Worm (Caenorhabditis elegans) whole organism, mixed stage, embryonic: ENCODE data around the gene amdh-1.

Experiments used
- M03D4.4 ChIP-seq: sonication (generic microtip); optimal IDR thresholded peaks from 2 replicates; lab custom pipeline; 2017; ENCODE audit warnings: mild to moderate bottlenecking, missing genetic modification characterization, missing compliant biosample characterization
- bed-3 ChIP-seq: fragments of 200-800 bp; sonication (Bioruptor generic); optimal IDR thresholded peaks from 3 replicates; lab custom pipeline; 2018; ENCODE audit warnings: mild to moderate bottlenecking, missing genetic modification characterization, moderate library complexity, missing compliant biosample characterization
- ceh-39 ChIP-seq: fragments of 150-350 bp; optimal IDR thresholded peaks from 2 replicates; lab custom pipeline; 2014; ENCODE audit warnings: missing biosample characterization, missing genetic modification characterization
- ceh-43 ChIP-seq: fragments of 200-800 bp; sonication (Bioruptor generic); optimal IDR thresholded peaks from 2 replicates; lab custom pipeline; 2018; ENCODE audit warnings: mild to moderate bottlenecking, missing genetic modification characterization, moderate library complexity, missing compliant biosample characterization
- ceh-83 ChIP-seq: fragments of 200-800 bp; sonication (Bioruptor generic); optimal IDR thresholded peaks from 2 replicates; lab custom pipeline; 2018; ENCODE audit warnings: mild to moderate bottlenecking, missing genetic modification characterization, missing compliant biosample characterization
- cnd-1 ChIP-seq: fragments of 200-800 bp; sonication (Bioruptor generic); optimal IDR thresholded peaks from 2 replicates; lab custom pipeline; 2018; ENCODE audit warnings: mild to moderate bottlenecking, missing genetic modification characterization, missing compliant biosample characterization
- drap-1 ChIP-seq: fragments of 200-800 bp; sonication (Bioruptor generic); optimal IDR thresholded peaks from 3 replicates; lab custom pipeline; 2018; ENCODE audit warnings: mild to moderate bottlenecking, missing genetic modification characterization, missing compliant biosample characterization
- elt-3 ChIP-seq: fragments of 150-350 bp; optimal IDR thresholded peaks from 2 replicates; lab custom pipeline; 2014; ENCODE audit warnings: missing biosample characterization, missing genetic modification characterization
- flh-1 ChIP-seq: fragments of 200-800 bp; sonication (Bioruptor generic); optimal IDR thresholded peaks from 2 replicates; lab custom pipeline; 2018; ENCODE audit warnings: mild to moderate bottlenecking, missing genetic modification characterization, moderate library complexity, missing compliant biosample characterization
- hlh-1 ChIP-seq: fragments of 150-350 bp; optimal IDR thresholded peaks from 2 replicates; lab custom pipeline; 2014; ENCODE audit warnings: missing biosample characterization, missing genetic modification reagents, missing genetic modification characterization
- lin-32 ChIP-seq: fragments of 200-800 bp; sonication (Bioruptor generic); optimal IDR thresholded peaks from 2 replicates; lab custom pipeline; 2018; ENCODE audit warnings: mild to moderate bottlenecking, missing genetic modification characterization, missing compliant biosample characterization
- lsy-2 ChIP-seq: fragments of 150-350 bp; optimal IDR thresholded peaks from 2 replicates; lab custom pipeline; 2014; ENCODE audit warnings: missing biosample characterization, missing genetic modification characterization
- mab-5 ChIP-seq: fragments of 150-350 bp; optimal IDR thresholded peaks from 2 replicates; lab custom pipeline; 2014; ENCODE audit warnings: missing biosample characterization, missing genetic modification characterization
- mep-1 ChIP-seq: fragments of 150-350 bp; optimal IDR thresholded peaks from 2 replicates; lab custom pipeline; 2017; ENCODE audit warnings: missing biosample characterization, missing genetic modification reagents, missing genetic modification characterization, inconsistent platforms
- mls-2 ChIP-seq: sonication (generic microtip); optimal IDR thresholded peaks from 2 replicates; lab custom pipeline; 2016; ENCODE audit warnings: mild to moderate bottlenecking, missing genetic modification characterization, moderate library complexity, missing compliant biosample characterization
- nhr-2 ChIP-seq: fragments of 150-350 bp; optimal IDR thresholded peaks from 2 replicates; lab custom pipeline; 2014; ENCODE audit warnings: missing biosample characterization, missing genetic modification characterization
- nhr-237 ChIP-seq: fragments of 150-350 bp; optimal IDR thresholded peaks from 2 replicates; lab custom pipeline; 2014; ENCODE audit warnings: missing biosample characterization, missing genetic modification characterization
- nhr-28 ChIP-seq: fragments of 150-350 bp; optimal IDR thresholded peaks from 2 replicates; lab custom pipeline; 2014; ENCODE audit warnings: missing biosample characterization, missing genetic modification characterization
- nhr-76 ChIP-seq: sonication (generic microtip); optimal IDR thresholded peaks from 2 replicates; lab custom pipeline; 2017; ENCODE audit warnings: missing biosample characterization, missing genetic modification characterization
- pha-4 ChIP-seq: fragments of 150-350 bp; optimal IDR thresholded peaks from 2 replicates; lab custom pipeline; 2018; ENCODE audit warnings: missing biosample characterization, missing genetic modification reagents, missing genetic modification characterization
- sem-2 ChIP-seq: fragments of 200-800 bp; sonication (Bioruptor generic); optimal IDR thresholded peaks from 2 replicates; lab custom pipeline; 2018; ENCODE audit warnings: mild to moderate bottlenecking, missing genetic modification characterization, missing compliant biosample characterization
- snpc-4 ChIP-seq: fragments of 150-350 bp; optimal IDR thresholded peaks from 2 replicates; lab custom pipeline; 2014; ENCODE audit warnings: missing biosample characterization, missing genetic modification characterization
- sptf-1 ChIP-seq: sonication (generic microtip); optimal IDR thresholded peaks from 2 replicates; lab custom pipeline; 2017; ENCODE audit warnings: mild to moderate bottlenecking, missing genetic modification characterization, moderate library complexity, missing compliant biosample characterization
- tbx-8 ChIP-seq: fragments of 200-800 bp; sonication (Bioruptor generic); optimal IDR thresholded peaks from 2 replicates; lab custom pipeline; 2018; ENCODE audit warnings: mild to moderate bottlenecking, missing genetic modification characterization, moderate library complexity, missing compliant biosample characterization
- unc-120 ChIP-seq: sonication (generic microtip); optimal IDR thresholded peaks from 2 replicates; lab custom pipeline; 2017; ENCODE audit warnings: missing genetic modification characterization, missing compliant biosample characterization; ENCODE audit not compliant: poor library complexity, severe bottlenecking
- unc-39 ChIP-seq: fragments of 150-350 bp; optimal IDR thresholded peaks from 2 replicates; lab custom pipeline; 2014; ENCODE audit warnings: missing biosample characterization, missing genetic modification characterization
- unc-62 ChIP-seq: fragments of 150-350 bp; optimal IDR thresholded peaks from 2 replicates; lab custom pipeline; 2014; ENCODE audit warnings: missing biosample characterization, missing genetic modification reagents, missing genetic modification characterization
- zip-8 ChIP-seq: fragments of 150-350 bp; optimal IDR thresholded peaks from 2 replicates; lab custom pipeline; 2014; ENCODE audit warnings: missing biosample characterization, missing genetic modification characterization

amdh-1 gene

DNA sequence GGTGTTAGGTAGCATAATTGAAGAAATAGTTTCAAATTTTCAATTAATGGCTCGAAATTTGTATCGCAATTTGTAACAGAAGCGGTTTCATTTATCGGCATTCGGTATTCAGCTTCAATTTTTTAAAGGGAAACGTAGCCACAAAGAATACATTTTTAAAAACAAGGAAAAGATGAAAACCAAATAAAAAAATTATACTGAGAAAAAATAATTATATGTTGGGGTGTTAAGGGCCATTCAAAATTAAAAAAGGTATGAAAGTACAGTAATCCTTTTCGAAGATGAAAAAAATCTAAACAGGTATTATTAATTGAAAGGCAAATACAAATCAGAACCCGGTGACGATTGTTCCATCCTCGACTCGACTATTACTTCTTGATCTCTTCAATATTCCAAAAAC is 6.7 kb downstream of the amdh-1 start, which contains the start of gene srg-1:
Gene srg-1 (minus strand): TSS at position 101 of the 400 bp plus-strand sequence.
- TF ChIP-seq nhr-237 = no peak
- no peak for TF ChIP-seq snpc-4
- no peak for TF ChIP-seq nhr-76
- TF ChIP-seq hlh-1 (tag; lab: Kevin White, UChicago) = no peak
- TF ChIP-seq unc-120 = no peak
- TF ChIP-seq sem-2 (GFP tag; lab: Kevin White, UChicago) = no peak
- TF ChIP-seq tbx-8 (GFP tag; lab: Kevin White, UChicago) = no peak
- no peak for TF ChIP-seq elt-3 (tag; lab: Kevin White, UChicago)
- TF ChIP-seq unc-39 (tag; lab: Kevin White, UChicago) = no peak

DNA sequence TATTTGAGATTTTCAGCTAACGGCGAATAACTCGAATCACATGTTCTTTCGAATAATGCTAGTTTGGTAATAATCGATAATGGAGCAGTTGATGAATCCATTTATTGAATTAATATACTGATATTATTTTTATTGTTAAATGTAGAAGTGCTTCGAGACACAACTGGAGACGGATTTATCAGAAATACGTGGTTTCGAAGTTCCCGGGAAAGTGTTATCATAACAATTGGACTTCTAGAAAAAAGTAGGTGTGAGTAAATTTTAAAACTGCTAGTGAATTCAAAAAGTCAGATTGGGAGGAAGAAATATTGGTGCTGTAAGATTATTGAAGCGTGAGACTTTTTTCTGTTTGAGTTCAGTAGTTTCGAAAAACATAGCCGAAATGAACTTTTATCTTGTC is 8.5 kb downstream of the amdh-1 start, which contains the start of gene srg-2:
Gene srg-2 (minus strand): TSS at position 101 of the 400 bp plus-strand sequence.
- TF ChIP-seq hlh-1 (tag; lab: Kevin White, UChicago) = no peak
- TF ChIP-seq bed-3 (GFP tag; lab: Kevin White, UChicago) = no peak

DNA sequence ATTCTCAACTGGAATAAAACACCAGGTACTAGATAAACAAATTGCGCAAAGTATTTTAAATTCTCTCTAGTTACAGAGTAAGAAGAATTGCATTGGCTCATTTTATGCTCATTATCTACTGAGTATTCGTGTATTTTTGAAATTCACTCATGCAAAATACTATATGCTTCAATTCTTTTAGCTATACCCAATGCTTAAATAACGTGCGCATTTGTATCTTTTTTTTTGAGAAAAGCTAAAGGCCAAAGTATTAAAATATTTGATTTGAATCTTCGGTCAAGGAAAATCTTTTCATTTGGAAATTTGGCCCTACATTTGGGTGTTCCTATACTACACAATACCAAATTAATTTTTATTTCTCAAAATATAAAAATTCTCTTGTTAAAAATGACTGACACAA is 10.4 kb downstream of the amdh-1 start, which contains the start of gene srg-4:
Gene srg-4 (minus strand): TSS at position 101 of the 400 bp plus-strand sequence.
- TF ChIP-seq mep-1 (tag; lab: Kevin White, UChicago) = no peak
- no peak for TF ChIP-seq ceh-39
- no peak for TF ChIP-seq mab-5 (tag; lab: Kevin White, UChicago)
- TF ChIP-seq lin-32 = no peak
- no peak for TF ChIP-seq zip-8 (tag; lab: Kevin White, UChicago)

DNA sequence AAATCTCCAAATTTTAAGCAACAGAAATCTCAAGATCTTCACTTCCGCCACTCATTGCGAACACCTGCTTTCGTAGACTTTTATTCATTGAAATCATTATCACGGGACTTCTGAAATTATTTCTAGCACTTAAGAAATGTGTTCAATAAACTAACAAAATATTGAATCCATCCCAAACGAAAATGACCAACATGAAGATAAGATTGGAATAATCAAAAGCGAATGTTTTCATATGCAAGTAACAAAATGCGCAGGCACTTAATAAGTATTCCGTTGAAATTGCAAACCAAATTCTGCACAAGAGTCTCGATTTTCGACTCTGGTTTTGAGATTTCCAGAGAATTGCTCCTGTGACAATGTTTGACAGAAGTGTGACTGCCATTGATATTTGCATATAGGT is 12.8 kb downstream of the amdh-1 start, which contains the start of gene srg-5:
Gene srg-5 (minus strand): TSS at position 101 of the 400 bp plus-strand sequence.
- TF ChIP-seq lsy-2 (tag; lab: Kevin White, UChicago) (no peak), ceh-43 (GFP tag; lab: Kevin White, UChicago) (no peak), lin-32 (no peak), M03D4.4 (tag; lab: Kevin White, UChicago) (no peak), sem-2 (GFP tag; lab: Kevin White, UChicago) (no peak), sptf-1 (tag; lab: Kevin White, UChicago) (no peak), ceh-83 (GFP tag; lab: Kevin White, UChicago) (no peak)

DNA sequence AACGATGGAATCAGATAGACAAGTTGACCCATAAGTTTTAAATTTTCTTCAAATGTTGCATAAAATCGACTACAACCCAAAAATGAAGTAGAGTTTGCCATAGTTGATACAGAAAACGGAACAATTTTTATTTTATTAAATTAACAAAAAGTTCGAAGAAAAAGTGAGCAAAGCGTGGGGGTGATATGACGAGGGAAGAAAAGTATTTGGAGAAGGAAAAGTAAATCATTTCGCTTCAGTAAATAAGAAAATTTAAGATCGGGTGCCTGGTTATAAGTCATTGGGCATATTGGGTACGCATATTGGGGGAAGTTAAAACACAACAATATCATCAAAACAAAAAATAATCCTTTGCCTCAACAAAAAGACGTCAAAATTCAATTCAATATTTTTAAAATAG is 14.3 kb downstream of the amdh-1 start, which contains the start of gene srg-6:
Gene srg-6 (minus strand): TSS at position 101 of the 400 bp plus-strand sequence.
- TF ChIP-seq unc-39 (tag; lab: Kevin White, UChicago) = no peak

- no peak for TF ChIP-seq lsy-2 (tag; lab: Kevin White, UChicago)
Observed at ce11 chrIII:6268061-6268460, 16.4 kb downstream of the amdh-1 start, which contains the start of gene srg-7. srg-7 (minus strand) TSS chrIII:6268161.

ce11 chrIII:6270277-6270676 is 18.7 kb downstream of the amdh-1 start, which contains the start of gene srg-3:
srg-3 (minus strand) TSS chrIII:6270377.
- no peak for TF ChIP-seq bed-3 (GFP tag; lab: Kevin White, UChicago)
- TF ChIP-seq hlh-1 (tag; lab: Kevin White, UChicago) = no peak
- TF ChIP-seq mep-1 (tag; lab: Kevin White, UChicago) = no peak
- no peak for TF ChIP-seq ceh-83 (GFP tag; lab: Kevin White, UChicago)
- TF ChIP-seq M03D4.4 (tag; lab: Kevin White, UChicago) = no peak
- TF ChIP-seq sptf-1 (tag; lab: Kevin White, UChicago) = no peak
- no peak for TF ChIP-seq unc-120
- TF ChIP-seq drap-1 (GFP tag; lab: Kevin White, UChicago) = no peak
- TF ChIP-seq elt-3 (tag; lab: Kevin White, UChicago) = no peak
- TF ChIP-seq ceh-43 (GFP tag; lab: Kevin White, UChicago) = no peak
- no peak for TF ChIP-seq flh-1 (GFP tag; lab: Kevin White, UChicago)
- no peak for TF ChIP-seq cnd-1
- TF ChIP-seq nhr-76 = no peak
- no peak for TF ChIP-seq tbx-8 (GFP tag; lab: Kevin White, UChicago)

- TF ChIP-seq hlh-1 (tag; lab: Kevin White, UChicago) (no peak), pha-4 (tag; lab: Kevin White, UChicago) (no peak), nhr-2 (tag; lab: Kevin White, UChicago) (no peak), elt-3 (tag; lab: Kevin White, UChicago) (no peak), unc-120 (no peak), nhr-28 (tag; lab: Kevin White, UChicago) (no peak), nhr-76 (no peak), mls-2 (tag; lab: Kevin White, UChicago) (no peak), mab-5 (tag; lab: Kevin White, UChicago) (no peak), unc-62 (no peak), mep-1 (tag; lab: Kevin White, UChicago) (no peak), bed-3 (GFP tag; lab: Kevin White, UChicago) (no peak), ceh-39 (no peak), ceh-83 (GFP tag; lab: Kevin White, UChicago) (no peak)
Observed at ce11 chrIII:6272868-6273267, 21.3 kb downstream of the amdh-1 start, which contains the start of gene C18F10.2. C18F10.2 (plus strand) TSS chrIII:6273168.
